Worm (Caenorhabditis elegans) whole organism, early embryonic: ENCODE results near the gene T28C6.10.

Experiments
- B0310.2 ChIP-seq: sonication (generic microtip); optimal IDR thresholded peaks from 2 replicates; lab custom pipeline; 2016; ENCODE audit warnings: mild to moderate bottlenecking, missing genetic modification characterization, missing compliant biosample characterization
- F13C5.2 ChIP-seq: sonication (generic microtip); optimal IDR thresholded peaks from 2 replicates; lab custom pipeline; 2017; ENCODE audit warnings: mild to moderate bottlenecking, missing genetic modification characterization, inconsistent platforms, missing compliant biosample characterization
- aly-1 ChIP-seq: sonication (generic microtip); optimal IDR thresholded peaks from 2 replicates; lab custom pipeline; 2016; ENCODE audit warnings: missing genetic modification characterization, missing compliant biosample characterization
- ama-1 ChIP-seq: fragments of 150-350 bp; optimal IDR thresholded peaks from 2 replicates; lab custom pipeline; 2014
- ceh-13 ChIP-seq: fragments of 200-800 bp; sonication (Bioruptor generic); optimal IDR thresholded peaks from 2 replicates; lab custom pipeline; 2018; ENCODE audit warnings: mild to moderate bottlenecking, missing genetic modification characterization, missing compliant biosample characterization
- ceh-36 ChIP-seq: sonication (generic microtip); optimal IDR thresholded peaks from 2 replicates; lab custom pipeline; 2016; ENCODE audit warnings: missing genetic modification characterization, inconsistent platforms, missing compliant biosample characterization
- ets-7 ChIP-seq: sonication (generic microtip); optimal IDR thresholded peaks from 2 replicates; lab custom pipeline; 2016; ENCODE audit warnings: missing genotype, missing genetic modification characterization, missing compliant biosample characterization
- flt-1 ChIP-seq: fragments of 200-800 bp; sonication (Bioruptor generic); IDR thresholded peaks from 2 replicates; pipeline ENCODE4 v1.3.6; 2022; ENCODE audit warnings: missing genetic modification characterization, missing compliant biosample characterization
- hmg-4 ChIP-seq: fragments of 200-800 bp; sonication (Bioruptor generic); optimal IDR thresholded peaks from 2 replicates; lab custom pipeline; 2018; ENCODE audit warnings: mild to moderate bottlenecking, missing genetic modification characterization, missing compliant biosample characterization
- hnd-1 ChIP-seq: sonication (generic microtip); optimal IDR thresholded peaks from 2 replicates; lab custom pipeline; 2016; ENCODE audit warnings: missing genetic modification characterization, missing compliant biosample characterization
- pes-1 ChIP-seq: fragments of 200-800 bp; sonication (Bioruptor generic); IDR thresholded peaks from 2 replicates; pipeline ENCODE4 v1.3.6; 2022; ENCODE audit warnings: missing genetic modification reagents, missing genetic modification characterization, missing compliant biosample characterization
- scrt-1 ChIP-seq: fragments of 200-800 bp; sonication (Bioruptor generic); IDR thresholded peaks from 2 replicates; pipeline ENCODE4 v1.3.6; 2022; ENCODE audit warnings: missing genetic modification characterization, missing compliant biosample characterization
- sea-1 ChIP-seq: fragments of 200-800 bp; sonication (Bioruptor generic); conservative IDR thresholded peaks from 2 replicates; pipeline ENCODE4 v1.3.6; 2022; ENCODE audit warnings: missing genetic modification characterization, missing compliant biosample characterization
- tbx-11 ChIP-seq: fragments of 200-800 bp; sonication (Bioruptor generic); IDR thresholded peaks from 2 replicates; pipeline ENCODE4 v1.3.6; 2022; ENCODE audit warnings: missing genetic modification characterization, missing compliant biosample characterization
- tbx-37 ChIP-seq: fragments of 200-800 bp; sonication (Bioruptor generic); conservative IDR thresholded peaks from 2 replicates; pipeline ENCODE4 v1.3.6; 2022; ENCODE audit warnings: missing genetic modification reagents, missing genetic modification characterization, missing compliant biosample characterization
- tra-4 ChIP-seq: sonication (generic microtip); optimal IDR thresholded peaks from 2 replicates; lab custom pipeline; 2017; ENCODE audit warnings: missing genetic modification characterization, missing compliant biosample characterization

The T28C6.10 gene

ce11 chrIV:8866092-8866491 lies 48.4 kb downstream of the T28C6.10 start:
- TF ChIP-seq sea-1 (GFP tag; lab: Robert Waterston, UW) (no peak), hmg-4 (GFP tag; lab: Kevin White, UChicago) (peak; percentile 30)

- TF ChIP-seq scrt-1 (GFP tag; lab: Robert Waterston, UW) (no peak), tbx-37 (GFP tag; lab: Robert Waterston, UW) (no peak), hmg-4 (GFP tag; lab: Kevin White, UChicago) (no peak), hnd-1 (no peak), aly-1 (tag; lab: Kevin White, UChicago) (no peak), ceh-36 (tag; lab: Kevin White, UChicago) (no peak), F13C5.2 (no peak), ceh-13 (GFP tag; lab: Kevin White, UChicago) (no peak), ets-7 (tag; lab: Kevin White, UChicago) (no peak), pes-1 (GFP tag; lab: Robert Waterston, UW) (no peak), flt-1 (GFP tag; lab: Robert Waterston, UW) (no peak), ama-1 (lab: Kevin White, UChicago) (no peak), tra-4 (tag; lab: Kevin White, UChicago) (no peak), B0310.2 (tag; lab: Kevin White, UChicago) (no peak), tbx-11 (no peak), sea-1 (GFP tag; lab: Robert Waterston, UW) (no peak)
Measured at ce11 chrIV:8867562-8867961, 49.8 kb downstream of the T28C6.10 start.
